Fruit fly (Drosophila melanogaster): ENCODE measurements around the gene Scsalpha1.

Gene Scsalpha1

dm6 chr3L:3785688-3786087 is 28.3 kb upstream of the Scsalpha1 start (continued):
- TF ChIP-seq CG10543 (GFP tag; optimal IDR thresholded peaks at IDR 0.05) (no peak), cato (GFP tag; optimal IDR thresholded peaks at IDR 0.05; ENCODE audit: borderline replicate concordance) (no peak), Dip3 (GFP tag; optimal IDR thresholded peaks at IDR 0.05) (no peak), Dad (GFP tag; optimal IDR thresholded peaks at IDR 0.05) (no peak), NC2β (GFP tag; optimal IDR thresholded peaks at IDR 0.05) (no peak), CG5953 (GFP tag; IDR thresholded peaks at IDR 0.05) (no peak), CG4854 (GFP tag; optimal IDR thresholded peaks at IDR 0.05) (no peak), wek (GFP tag; optimal IDR thresholded peaks at IDR 0.05) (no peak), knrl (GFP tag; IDR thresholded peaks at IDR 0.05; ENCODE audit: partially characterized antibody) (no peak), slou (GFP tag; optimal IDR thresholded peaks at IDR 0.05) (no peak), fd64A (GFP tag; optimal IDR thresholded peaks at IDR 0.05) (no peak), ci (GFP tag; IDR thresholded peaks at IDR 0.05) (peak; percentile 72; the same call in 2 of the 3 replicates), Gsc (GFP tag; IDR thresholded peaks at IDR 0.05) (no peak), CG6813 (GFP tag; optimal IDR thresholded peaks at IDR 0.05) (no peak), Hr78 (GFP tag; optimal IDR thresholded peaks at IDR 0.05) (no peak), hkb (optimal IDR thresholded peaks at IDR 0.05) (no peak), hkb (GFP tag; IDR thresholded peaks at IDR 0.05) (peak; percentile 49; the same call in 1 of the 2 replicates), CG1024 (GFP tag; IDR thresholded peaks at IDR 0.05) (0 out of 2 replicates have a peak, but pooled peaks have one; percentile 8), chinmo (GFP tag; IDR thresholded peaks at IDR 0.05; ENCODE audit: partially characterized antibody) (0 out of 4 replicates have a peak, but pooled peaks have one; percentile 43), BEAF-32 (GFP tag; optimal IDR thresholded peaks at IDR 0.05) (no peak), CG8089 (GFP tag; optimal IDR thresholded peaks at IDR 0.05) (no peak), Sox102F (GFP tag; optimal IDR thresholded peaks at IDR 0.05) (peak; percentile 59), CG6791 (GFP tag; IDR thresholded peaks at IDR 0.05; ENCODE audit: partially characterized antibody) (no peak), vfl (GFP tag; optimal IDR thresholded peaks at IDR 0.05) (no peak), ara (GFP tag; IDR thresholded peaks at IDR 0.05) (peak; percentile 67), HLH54F (GFP tag; optimal IDR thresholded peaks at IDR 0.05) (no peak), CG17361 (GFP tag; IDR thresholded peaks at IDR 0.05) (no peak), onecut (GFP tag; IDR thresholded peaks at IDR 0.05) (peak; percentile 40), CG13296 (GFP tag; optimal IDR thresholded peaks at IDR 0.05) (no peak), Dfd (GFP tag; optimal IDR thresholded peaks at IDR 0.05) (no peak), Mes4 (GFP tag; optimal IDR thresholded peaks at IDR 0.05) (no peak), nmo (GFP tag; optimal IDR thresholded peaks at IDR 0.05) (peak; percentile 16), peb (GFP tag; IDR thresholded peaks at IDR 0.05) (peak; percentile 52), Atf-2 (GFP tag; optimal IDR thresholded peaks at IDR 0.05) (no peak), twi (tag; optimal IDR thresholded peaks at IDR 0.05) (no peak), CG31224 (GFP tag; IDR thresholded peaks at IDR 0.05) (no peak), CG31365 (tag; optimal IDR thresholded peaks at IDR 0.05) (no peak), Ada2b (GFP tag; IDR thresholded peaks at IDR 0.05) (no peak), mld (GFP tag; IDR thresholded peaks at IDR 0.05; ENCODE audit: partially characterized antibody) (no peak), pho (GFP tag; optimal IDR thresholded peaks at IDR 0.05) (no peak), bowl (GFP tag; IDR thresholded peaks at IDR 0.05) (no peak), Awh (GFP tag; IDR thresholded peaks at IDR 0.05) (no peak), Fer2 (tag; optimal IDR thresholded peaks at IDR 0.05) (no peak), lab (GFP tag; optimal IDR thresholded peaks at IDR 0.05) (peak; percentile 12), HHEX (GFP tag; optimal IDR thresholded peaks at IDR 0.05) (no peak), Ets65A (GFP tag) (no peak), CG4707 (GFP tag; optimal IDR thresholded peaks at IDR 0.05) (no peak), Hr3 (GFP tag; optimal IDR thresholded peaks at IDR 0.05) (no peak), Atf6 (GFP tag; IDR thresholded peaks at IDR 0.05) (no peak), CG14860 (GFP tag; IDR thresholded peaks at IDR 0.05; ENCODE audit: partially characterized antibody) (no peak), zf30C (GFP tag; optimal IDR thresholded peaks at IDR 0.05) (no peak), wor (GFP tag; IDR thresholded peaks at IDR 0.05) (no peak)

All from whole organism, embryonic.